Fruit fly (Drosophila melanogaster) whole organism, prepupa: Measurements from ENCODE around the gene SmB.

Experiments
- Gug ChIP-seq: fragments of 200-800 bp; sonication (Bioruptor generic); IDR thresholded peaks from 2 replicates; pipeline ENCODE4 v1.3.6; 2022; ENCODE audit warnings: missing biosample characterization, missing genetic modification characterization
- Hr39 ChIP-seq: fragments of 200-800 bp; sonication (Bioruptor generic); optimal IDR thresholded peaks from 2 replicates; lab custom pipeline; 2016; ENCODE audit warnings: missing biosample characterization, missing genetic modification characterization

DNA sequence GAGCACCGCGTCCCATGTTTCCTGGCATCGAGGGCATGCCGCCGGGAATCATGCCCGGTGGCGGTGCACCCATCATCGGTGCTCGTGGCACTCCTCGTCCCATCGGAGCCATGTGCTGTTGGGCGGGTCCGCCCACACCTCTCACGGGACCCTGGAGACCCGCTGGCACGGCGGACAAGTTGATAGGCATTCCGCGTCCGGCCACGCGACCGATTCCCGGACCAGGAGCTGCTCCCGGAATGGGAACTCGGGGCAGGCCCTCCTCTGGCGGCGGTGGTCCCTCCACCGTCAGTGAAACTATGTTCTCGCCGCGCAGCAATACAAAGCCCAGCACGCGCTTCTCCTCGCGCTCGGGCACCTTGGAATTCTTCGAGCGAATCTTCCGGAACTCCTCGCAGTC lies 828 bp downstream of the SmB start:
- TF ChIP-seq Hr39 (GFP tag; lab: Kevin White, UChicago) (no peak), Gug (GFP tag; lab: Robert Waterston, UW) (no peak)
